Worm (Caenorhabditis elegans) whole organism, L2 larva: Measurements from ENCODE around the gene ZK177.9.

Source experiments
- C34F6.9 ChIP-seq: fragments of 150-350 bp; optimal IDR thresholded peaks from 2 replicates; lab custom pipeline; 2014; ENCODE audit warnings: missing biosample characterization, missing genetic modification characterization
- F13H6.1 ChIP-seq: sonication (generic microtip); optimal IDR thresholded peaks from 2 replicates; lab custom pipeline; 2016; ENCODE audit warnings: missing genetic modification characterization, missing compliant biosample characterization
- R02D3.7 ChIP-seq: fragments of 150-350 bp; optimal IDR thresholded peaks from 2 replicates; lab custom pipeline; 2014; ENCODE audit warnings: missing biosample characterization, missing genetic modification characterization
- Y55F3AM.14 ChIP-seq: fragments of 200-800 bp; sonication (Bioruptor generic); optimal IDR thresholded peaks from 2 replicates; lab custom pipeline; 2018; ENCODE audit warnings: mild to moderate bottlenecking, missing genetic modification characterization, missing compliant biosample characterization
- aly-2 ChIP-seq: fragments of 150-350 bp; optimal IDR thresholded peaks from 2 replicates; lab custom pipeline; 2014; ENCODE audit warnings: missing biosample characterization, missing genetic modification characterization
- ama-1 ChIP-seq: fragments of 150-350 bp; optimal IDR thresholded peaks from 2 replicates; lab custom pipeline; 2018; ENCODE audit warnings: inconsistent platforms
- blmp-1 ChIP-seq: sonication (generic microtip); optimal IDR thresholded peaks from 2 replicates; lab custom pipeline; 2017; ENCODE audit warnings: missing genetic modification characterization, mild to moderate bottlenecking, missing compliant biosample characterization, antibody characterized with exemption, moderate library complexity; ENCODE audit not compliant: insufficient read depth
- ceh-16 ChIP-seq: fragments of 150-350 bp; optimal IDR thresholded peaks from 2 replicates; lab custom pipeline; 2014; ENCODE audit warnings: missing biosample characterization, missing genetic modification characterization
- dmd-4 ChIP-seq: sonication (generic microtip); optimal IDR thresholded peaks from 2 replicates; lab custom pipeline; 2017; ENCODE audit warnings: missing biosample characterization, missing genetic modification characterization
- elt-1 ChIP-seq: fragments of 150-350 bp; optimal IDR thresholded peaks from 2 replicates; lab custom pipeline; 2014; ENCODE audit warnings: missing biosample characterization, missing genetic modification characterization
- fos-1 ChIP-seq: fragments of 150-350 bp; optimal IDR thresholded peaks from 2 replicates; lab custom pipeline; 2014; ENCODE audit warnings: missing biosample characterization, missing genetic modification characterization
- gmeb-1 ChIP-seq: fragments of 150-350 bp; optimal IDR thresholded peaks from 2 replicates; lab custom pipeline; 2014; ENCODE audit warnings: missing biosample characterization, missing genetic modification characterization
- lin-11 ChIP-seq: fragments of 150-350 bp; sonication (generic microtip); optimal IDR thresholded peaks from 2 replicates; lab custom pipeline; 2014; ENCODE audit warnings: missing biosample characterization, missing genetic modification characterization, inconsistent platforms, mixed read lengths
- lsy-2 ChIP-seq, 2 experiments: fragments of 150-350 bp in 1 of 2; sonication (generic microtip) in 1 of 2; optimal IDR thresholded peaks; 2 replicates each; lab custom pipeline; 2014 to 2017; ENCODE audit warnings: missing biosample characterization in 2 of 2, missing genetic modification characterization in 2 of 2
- nhr-129 ChIP-seq: fragments of 150-350 bp; optimal IDR thresholded peaks from 2 replicates; lab custom pipeline; 2014; ENCODE audit warnings: missing biosample characterization, missing genetic modification characterization
- nhr-21 ChIP-seq: fragments of 150-350 bp; optimal IDR thresholded peaks from 2 replicates; lab custom pipeline; 2014; ENCODE audit warnings: missing biosample characterization, missing genetic modification characterization
- nhr-23 ChIP-seq: fragments of 150-350 bp; optimal IDR thresholded peaks from 2 replicates; lab custom pipeline; 2014; ENCODE audit warnings: missing biosample characterization, missing genetic modification reagents, missing genetic modification characterization
- nhr-237 ChIP-seq: fragments of 150-350 bp; optimal IDR thresholded peaks from 2 replicates; lab custom pipeline; 2014; ENCODE audit warnings: missing biosample characterization, missing genetic modification characterization
- nhr-25 ChIP-seq: fragments of 150-350 bp; sonication (generic microtip); optimal IDR thresholded peaks from 3 replicates; lab custom pipeline; 2014; ENCODE audit warnings: missing biosample characterization, missing genetic modification characterization
- nhr-77 ChIP-seq: fragments of 150-350 bp; optimal IDR thresholded peaks from 2 replicates; lab custom pipeline; 2014; ENCODE audit warnings: missing biosample characterization, missing genetic modification characterization
- skn-1 ChIP-seq: sonication (generic microtip); optimal IDR thresholded peaks from 2 replicates; lab custom pipeline; 2017; ENCODE audit warnings: missing biosample characterization, missing genetic modification characterization
- sma-3 ChIP-seq: sonication (generic microtip); optimal IDR thresholded peaks from 2 replicates; lab custom pipeline; 2016; ENCODE audit warnings: missing genetic modification reagents, missing genetic modification characterization, missing compliant biosample characterization
- snpc-4 ChIP-seq: fragments of 150-350 bp; optimal IDR thresholded peaks from 2 replicates; lab custom pipeline; 2014; ENCODE audit warnings: missing biosample characterization, missing genetic modification characterization
- unc-55 ChIP-seq: fragments of 150-350 bp; sonication (generic microtip); optimal IDR thresholded peaks from 3 replicates; lab custom pipeline; 2014; ENCODE audit warnings: missing biosample characterization, missing genetic modification reagents, missing genetic modification characterization
- zag-1 ChIP-seq: fragments of 150-350 bp; optimal IDR thresholded peaks from 2 replicates; lab custom pipeline; 2014; ENCODE audit warnings: missing biosample characterization, missing genetic modification characterization
- ztf-4 ChIP-seq: fragments of 150-350 bp; optimal IDR thresholded peaks from 2 replicates; lab custom pipeline; 2014; ENCODE audit warnings: missing biosample characterization, missing genetic modification characterization

The ZK177.9 gene

DNA sequence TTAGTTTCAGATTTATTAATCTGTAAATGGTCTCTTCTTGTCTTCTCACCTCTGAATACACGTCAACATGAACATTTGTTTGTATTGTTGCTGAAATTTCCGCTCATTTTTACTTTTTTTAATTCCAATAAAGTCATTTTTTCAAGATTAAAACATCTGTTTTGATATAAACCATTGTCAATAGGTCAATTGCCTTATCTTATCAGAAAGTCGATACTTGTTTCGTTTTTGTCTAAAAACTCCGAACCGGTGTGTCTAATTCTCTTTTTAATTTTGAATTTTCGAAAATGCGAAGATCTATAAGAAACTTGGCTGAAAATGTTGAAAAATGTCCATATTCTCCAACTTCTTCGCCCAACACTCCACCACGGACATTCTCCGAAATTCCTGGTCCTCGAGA lies 13.8 kb downstream of the ZK177.9 start, which contains the start of gene cyp-44A1:
TSS of gene cyp-44A1 (plus strand) at position 285 of the 400 bp plus-strand sequence.
- TF ChIP-seq nhr-237 (tag; lab: Kevin White, UChicago) (no peak), fos-1 (peak; percentile 2)
- TF ChIP-seq, all 48 proteins: peak for 1

DNA sequence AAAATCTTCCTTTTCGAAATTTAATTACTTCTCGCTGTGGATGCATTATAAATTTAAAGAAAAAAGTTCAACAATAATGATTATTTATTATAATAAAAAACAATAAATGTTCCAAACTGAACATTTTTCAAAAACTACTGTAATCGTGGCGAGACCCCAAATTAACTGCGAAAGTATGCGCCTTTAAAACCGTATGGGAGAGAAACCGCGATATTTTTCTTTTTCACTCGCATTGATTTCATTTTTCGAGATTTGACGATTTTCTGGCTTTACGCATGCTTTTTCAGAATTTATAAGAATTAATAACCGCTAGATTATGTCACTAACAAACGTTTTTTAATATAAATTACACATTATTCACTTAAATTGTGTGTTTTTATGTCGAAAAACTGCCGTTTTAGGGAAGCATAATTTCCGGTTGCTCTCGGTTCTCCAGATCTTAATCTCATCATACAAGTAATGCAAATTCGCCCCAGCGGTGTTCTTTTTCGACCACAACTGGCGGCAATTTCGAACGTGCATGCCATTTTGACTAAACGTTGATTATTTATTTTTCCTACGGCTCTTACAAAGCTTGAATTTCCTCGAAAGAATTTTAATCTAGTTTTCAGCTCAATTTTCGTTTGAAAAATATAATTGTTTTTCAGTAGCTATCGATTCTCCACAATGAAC lies 16.4 kb downstream of the ZK177.9 start, which contains the start of gene F12A10.8:
TSS of gene F12A10.8 (minus strand) at position 79 of the 672 bp plus-strand sequence.
- TF ChIP-seq nhr-129 (tag; lab: Kevin White, UChicago) (peak; percentile 35), C34F6.9 (peak; percentile 33), unc-55 (GFP tag; lab: Kevin White, UChicago) (no peak), skn-1 (tag; lab: Kevin White, UChicago) (no peak), R02D3.7 (no peak), nhr-237 (tag; lab: Kevin White, UChicago) (no peak), lin-11 (tag; lab: Kevin White, UChicago) (no peak), gmeb-1 (tag; lab: Kevin White, UChicago) (peak; percentile 70), ceh-16 (no peak), lsy-2 (tag; optimal IDR thresholded peaks at IDR 0.05; lab: Kevin White, UChicago) (peak in 1 of 2 experiments; percentile 49), blmp-1 (no peak)

- TF ChIP-seq zag-1 = no peak
- no peak for TF ChIP-seq ztf-4 (tag; lab: Kevin White, UChicago)
- TF ChIP-seq, all 48 proteins: peak for 0
Observed at ce11 chrII:5500470-5500869, 17.1 kb downstream of the ZK177.9 start, which contains the start of gene fzy-1. Gene fzy-1, plus strand, starts transcription at chrII:5500770.

ce11 chrII:5498156-5498739 lies 19.3 kb downstream of the ZK177.9 start, which contains the start of the genes suex-1 and F12A10.9:
Gene suex-1, minus strand, starts transcription at chrII:5498256.
Gene F12A10.9, plus strand, starts transcription at chrII:5498689.
- TF ChIP-seq aly-2 (tag; lab: Kevin White, UChicago) (no peak), C34F6.9 (no peak), F13H6.1 (tag; lab: Kevin White, UChicago) (no peak), ztf-4 (tag; lab: Kevin White, UChicago) (no peak)

DNA sequence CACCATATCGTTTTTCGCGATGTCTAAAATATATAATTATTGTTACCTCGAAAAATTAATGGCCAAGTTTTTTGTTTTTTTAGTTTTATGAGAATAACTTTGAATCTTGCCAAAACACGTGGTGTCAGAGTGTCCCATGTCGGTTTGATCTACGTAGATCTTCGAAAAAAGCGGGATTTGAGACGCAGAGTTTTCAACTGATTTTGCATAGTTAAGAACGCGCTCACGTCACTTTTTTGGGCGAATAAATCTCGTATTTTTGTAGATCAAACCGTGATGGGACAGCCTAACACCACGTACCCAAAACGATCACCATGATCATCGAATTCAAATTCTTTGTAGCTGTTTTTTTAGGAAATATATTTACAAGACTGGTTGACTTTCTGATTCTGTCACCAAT lies 20.0 kb downstream of the ZK177.9 start:
- TF ChIP-seq dmd-4 (tag; lab: Kevin White, UChicago) (no peak), unc-55 (GFP tag; lab: Kevin White, UChicago) (no peak), snpc-4 (tag; lab: Kevin White, UChicago) (no peak), nhr-77 (tag; lab: Kevin White, UChicago) (no peak), ama-1 (lab: Kevin White, UChicago) (no peak)

DNA sequence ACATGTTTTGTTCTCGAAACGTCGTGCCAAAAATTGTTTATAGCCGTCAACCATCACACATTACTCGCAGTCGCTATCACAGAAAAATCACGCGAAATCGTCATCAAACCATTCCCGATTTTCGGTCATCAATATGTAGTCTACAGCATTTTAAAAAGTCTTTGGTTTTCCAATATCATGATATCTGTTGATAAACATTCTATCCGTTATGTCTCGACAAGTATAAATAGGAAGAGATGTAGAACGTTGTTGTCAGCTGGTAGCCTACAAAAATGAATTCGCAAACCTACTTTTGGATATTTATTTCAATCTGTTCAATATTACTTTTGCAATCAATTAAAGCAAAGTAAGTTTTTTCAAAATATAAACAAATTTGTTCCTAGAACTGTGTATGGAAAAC lies 21.2 kb downstream of the ZK177.9 start, which contains the start of gene F12A10.1:
TSS of gene F12A10.1 (plus strand) at position 166 of the 400 bp plus-strand sequence.
- peak; percentile 1 for TF ChIP-seq nhr-21
- TF ChIP-seq sma-3 (GFP tag; lab: Kevin White, UChicago) = peak; percentile 1
- peak; percentile 4 for TF ChIP-seq fos-1
- TF ChIP-seq blmp-1 = no peak

DNA sequence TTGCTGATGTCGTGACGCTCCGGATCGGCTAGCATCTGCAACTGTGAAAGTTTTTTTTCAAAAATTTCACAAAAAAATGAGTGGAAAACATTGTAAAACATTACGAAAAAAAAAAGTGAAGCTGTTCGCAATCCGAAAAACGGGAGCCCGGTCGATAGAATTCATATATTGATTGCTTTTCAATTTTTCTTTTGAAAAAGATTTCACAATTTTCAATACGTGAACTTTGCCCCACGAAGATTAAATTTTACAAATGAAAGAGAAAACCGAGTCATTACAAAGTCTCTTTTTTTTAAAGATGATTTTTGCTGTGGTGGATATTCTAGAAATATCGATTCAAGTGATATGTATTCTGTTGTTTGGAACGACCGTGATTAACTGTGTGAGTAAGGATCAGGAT lies 23.1 kb downstream of the ZK177.9 start, which contains the start of gene F12A10.6:
TSS of gene F12A10.6 (minus strand) at position 101 of the 400 bp plus-strand sequence.
- TF ChIP-seq nhr-129 (tag; lab: Kevin White, UChicago) (no peak), Y55F3AM.14 (GFP tag; lab: Kevin White, UChicago) (no peak)

DNA sequence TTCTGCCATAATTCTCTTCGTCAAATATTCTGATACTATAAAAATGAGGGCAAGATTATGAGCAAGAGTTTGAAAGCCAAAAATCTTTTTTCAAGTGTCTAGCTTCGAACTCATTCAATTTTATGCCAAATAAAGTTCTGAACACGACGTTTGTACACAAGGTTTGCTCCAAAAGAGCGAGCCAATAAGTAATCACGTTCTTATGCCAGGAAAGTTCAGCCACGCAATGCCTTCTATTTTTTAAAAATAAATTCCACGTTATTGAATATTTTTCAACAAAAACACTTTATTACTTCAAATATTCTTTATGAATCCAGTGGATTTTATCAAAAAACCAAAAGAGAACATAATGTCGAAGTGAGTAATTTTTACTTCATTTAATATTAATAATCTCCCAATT lies 29.7 kb downstream of the ZK177.9 start, which contains the start of gene nep-5:
TSS of gene nep-5 (plus strand) at position 301 of the 400 bp plus-strand sequence.
- TF ChIP-seq elt-1 (tag; lab: Kevin White, UChicago) (no peak), nhr-23 (tag; lab: Kevin White, UChicago) (no peak), nhr-25 (tag; lab: Kevin White, UChicago) (no peak)
- TF ChIP-seq, all 48 proteins: peak for 0
